Worm (Caenorhabditis elegans): ENCODE data around the gene chmp-7.

Gene chmp-7

DNA sequence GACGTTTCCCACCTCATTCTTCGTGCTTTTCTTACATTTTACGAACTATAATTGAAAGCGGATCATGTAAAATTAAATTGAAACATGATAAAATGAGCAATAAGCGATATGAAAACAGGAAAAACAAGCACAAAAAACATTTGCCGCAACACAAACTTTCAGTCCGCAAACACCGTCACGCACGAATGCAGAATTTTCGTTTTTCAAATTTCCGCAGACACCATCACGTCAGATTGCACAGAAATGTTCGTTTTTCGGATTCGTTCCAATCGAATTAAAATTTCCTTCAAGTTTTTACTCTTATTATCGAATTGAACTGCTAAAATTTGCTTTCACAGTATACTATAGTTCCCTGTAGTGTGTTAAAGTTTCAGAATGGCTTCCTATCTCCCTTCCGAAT is at the start of gene chmp-7:
chmp-7 (plus strand) TSS at position 369 of the 400 bp plus-strand sequence.
- peak; percentile 76 for TF ChIP-seq lin-40 (tag; optimal IDR thresholded peaks at IDR 0.05)
- peak; percentile 79 for TF ChIP-seq B0019.2 (GFP tag; conservative IDR thresholded peaks at IDR 0.05)
- TF ChIP-seq mel-28 (tag; optimal IDR thresholded peaks at IDR 0.05; ENCODE audit: borderline replicate concordance) = no peak
- TF ChIP-seq unc-130 (GFP tag; optimal IDR thresholded peaks at IDR 0.05) = peak; percentile 27
- 0 out of 2 replicates have a peak, but pooled peaks have one; percentile 28 for TF ChIP-seq cebp-1 (GFP tag; IDR thresholded peaks at IDR 0.05)
- TF ChIP-seq cebp-1 (tag; optimal IDR thresholded peaks at IDR 0.05) = peak; percentile 75
- TF ChIP-seq pbrm-1 (GFP tag; IDR thresholded peaks at IDR 0.05) = peak; percentile 82
- TF ChIP-seq snpc-1.1 (tag; optimal IDR thresholded peaks at IDR 0.05; ENCODE audit: insufficient read depth) = peak; percentile 25
- TF ChIP-seq efl-1 (GFP tag; optimal IDR thresholded peaks at IDR 0.05) = peak; percentile 83
- no peak for TF ChIP-seq lin-26 (GFP tag; IDR thresholded peaks at IDR 0.05)
- no peak for TF ChIP-seq egl-44 (GFP tag; IDR thresholded peaks at IDR 0.05)
- TF ChIP-seq F23B12.7 (tag; optimal IDR thresholded peaks at IDR 0.05; ENCODE audit: insufficient read depth) = peak; percentile 90
- TF ChIP-seq hrde-1 (tag; optimal IDR thresholded peaks at IDR 0.05; ENCODE audit: borderline replicate concordance) = no peak
- TF ChIP-seq hmg-1.2 (GFP tag; IDR thresholded peaks at IDR 0.05) = peak; percentile 69; the same call in 1 of the 2 replicates
- TF ChIP-seq lin-35 (GFP tag; optimal IDR thresholded peaks at IDR 0.05) = peak in 1 of 3 experiments; percentile 90
- TF ChIP-seq athp-1 (tag; optimal IDR thresholded peaks at IDR 0.05) = peak; percentile 13
- TF ChIP-seq F22D6.2 (tag; optimal IDR thresholded peaks at IDR 0.05) = no peak
- no peak for TF ChIP-seq F55B11.4 (tag; optimal IDR thresholded peaks at IDR 0.05; ENCODE audit: borderline replicate concordance, insufficient read depth)
- TF ChIP-seq ceh-100 (GFP tag; IDR thresholded peaks at IDR 0.05) = peak; percentile 22; the same call in 1 of the 2 replicates
- peak; percentile 66 for TF ChIP-seq tbp1 (GFP tag; optimal IDR thresholded peaks at IDR 0.05)
- 0 out of 2 replicates have a peak, but pooled peaks have one; percentile 57 for TF ChIP-seq hsf-1 (GFP tag; IDR thresholded peaks at IDR 0.05)
- TF ChIP-seq madf-8 (GFP tag; conservative IDR thresholded peaks at IDR 0.05) = peak; percentile 55
- TF ChIP-seq Y53F4B.3 (GFP tag; IDR thresholded peaks at IDR 0.05) = no peak
- TF ChIP-seq ZK185.1 (tag; optimal IDR thresholded peaks at IDR 0.05; ENCODE audit: poor library complexity, severe bottlenecking) = peak; percentile 70
- TF ChIP-seq ceh-91 (GFP tag; IDR thresholded peaks at IDR 0.05) = peak; percentile 70
- TF ChIP-seq sptf-2 (GFP tag; optimal IDR thresholded peaks at IDR 0.05) = no peak
- no peak for TF ChIP-seq ztf-25 (GFP tag; IDR thresholded peaks at IDR 0.05)
- TF ChIP-seq lir-1 (GFP tag; conservative IDR thresholded peaks at IDR 0.05) = 0 out of 2 replicates have a peak, but pooled peaks have one; percentile 43
- TF ChIP-seq ceh-79 (tag; optimal IDR thresholded peaks at IDR 0.05) = no peak
- peak; percentile 86 for TF ChIP-seq dpl-1 (GFP tag; optimal IDR thresholded peaks at IDR 0.05)
- peak; percentile 73 for TF ChIP-seq lsl-1 (GFP tag; optimal IDR thresholded peaks at IDR 0.05)
- TF ChIP-seq dox-1 (GFP tag; IDR thresholded peaks at IDR 0.05) = peak; percentile 92
- 0 out of 2 replicates have a peak, but pooled peaks have one; percentile 19 for TF ChIP-seq C06A6.2 (GFP tag; conservative IDR thresholded peaks at IDR 0.05)
- TF ChIP-seq attf-3 (GFP tag; conservative IDR thresholded peaks at IDR 0.05) = peak; percentile 73
- no peak for TF ChIP-seq die-1 (tag; optimal IDR thresholded peaks at IDR 0.05)
- TF ChIP-seq Y95B8A.8 (GFP tag; IDR thresholded peaks at IDR 0.05) = peak; percentile 41; the same call in 1 of the 2 replicates
- TF ChIP-seq nfyb-1 (GFP tag; IDR thresholded peaks at IDR 0.05) = peak; percentile 81
- TF ChIP-seq let-607 (tag; optimal IDR thresholded peaks at IDR 0.05) = peak; percentile 3 to 18
- 0 out of 2 replicates have a peak, but pooled peaks have one; percentile 43 for TF ChIP-seq B0336.3 (GFP tag; IDR thresholded peaks at IDR 0.05)
- no peak for TF ChIP-seq ztf-3 (GFP tag; optimal IDR thresholded peaks at IDR 0.05)
- TF ChIP-seq repo-1 (tag; optimal IDR thresholded peaks at IDR 0.05) = no peak
- no peak for TF ChIP-seq B0035.1 (tag; optimal IDR thresholded peaks at IDR 0.05)
- TF ChIP-seq mcd-1 (GFP tag; IDR thresholded peaks at IDR 0.05) = peak; percentile 85
- TF ChIP-seq F33H1.4 (GFP tag; IDR thresholded peaks at IDR 0.05) = peak; percentile 65
- TF ChIP-seq attf-5 (GFP tag; optimal IDR thresholded peaks at IDR 0.05) = peak; percentile 96
- peak; percentile 51; the same call in 1 of the 2 replicates for TF ChIP-seq D2030.7 (GFP tag; IDR thresholded peaks at IDR 0.05)
- TF ChIP-seq madf-6 (GFP tag; IDR thresholded peaks at IDR 0.05) = peak; percentile 75
